Fruit fly (Drosophila melanogaster) whole organism, embryonic: ENCODE measurements around the gene Bhmt.
A peak's percentile ranks its signal among the peaks of the same experiment; 100 is the strongest.

Experiments
- Abd-B ChIP-seq: fragments of 200-800 bp; sonication (Bioruptor generic); optimal IDR thresholded peaks from 2 replicates; lab custom pipeline; 2018; ENCODE audit warnings: missing biosample characterization, mild to moderate bottlenecking, missing genetic modification characterization, moderate library complexity
- Asciz ChIP-seq: fragments of 200-800 bp; sonication (Bioruptor generic); optimal IDR thresholded peaks from 2 replicates; lab custom pipeline; 2017; ENCODE audit warnings: missing biosample characterization, mild to moderate bottlenecking, missing genetic modification characterization, missing genetic modification reagents
- Awh ChIP-seq: fragments of 200-800 bp; sonication (Bioruptor generic); IDR thresholded peaks from 2 replicates; pipeline ENCODE4, ENCODE4 v1.3.6; 2022; ENCODE audit warnings: missing biosample characterization, missing genetic modification characterization
- BtbVII ChIP-seq: fragments of 200-800 bp; sonication (Bioruptor generic); optimal IDR thresholded peaks from 3 replicates; lab custom pipeline; 2017; ENCODE audit warnings: missing biosample characterization, mild to moderate bottlenecking, missing genetic modification characterization
- CG10274 ChIP-seq: fragments of 200-800 bp; sonication (Bioruptor generic); optimal IDR thresholded peaks from 3 replicates; lab custom pipeline; 2017; ENCODE audit warnings: missing biosample characterization, mild to moderate bottlenecking, missing genetic modification characterization
- CG10979 ChIP-seq: fragments of 200-800 bp; sonication (Bioruptor generic); optimal IDR thresholded peaks from 2 replicates; lab custom pipeline; 2018; ENCODE audit warnings: missing biosample characterization, mild to moderate bottlenecking, missing genetic modification characterization, moderate library complexity
- CG11247 ChIP-seq: fragments of 200-800 bp; sonication (Bioruptor generic); IDR thresholded peaks from 2 replicates; pipeline ENCODE4 v1.3.6; 2022; ENCODE audit warnings: missing biosample characterization, missing genetic modification characterization
- CG11696 ChIP-seq: fragments of 200-800 bp; sonication (Bioruptor generic); IDR thresholded peaks from 2 replicates; pipeline ENCODE4 v1.3.6; 2022; ENCODE audit warnings: missing biosample characterization, missing genetic modification characterization
- CG12236 ChIP-seq: fragments of 200-800 bp; sonication (Bioruptor generic); optimal IDR thresholded peaks from 2 replicates; lab custom pipeline; 2016; ENCODE audit warnings: missing biosample characterization, missing genetic modification characterization
- CG14014 ChIP-seq: fragments of 200-800 bp; sonication (Bioruptor generic); IDR thresholded peaks from 2 replicates; pipeline ENCODE4 v1.3.6; 2022; ENCODE audit warnings: missing biosample characterization, missing genetic modification characterization
- CG15269 ChIP-seq: fragments of 200-800 bp; sonication (Bioruptor generic); optimal IDR thresholded peaks from 2 replicates; lab custom pipeline; 2018; ENCODE audit warnings: missing biosample characterization, mild to moderate bottlenecking, missing genetic modification characterization, moderate library complexity
- CG17186 ChIP-seq: fragments of 200-800 bp; sonication (Bioruptor generic); optimal IDR thresholded peaks from 3 replicates; lab custom pipeline; 2017; ENCODE audit warnings: missing biosample characterization, missing genetic modification reagents, missing genetic modification characterization
- CG17385 ChIP-seq: fragments of 200-800 bp; sonication (Bioruptor generic); optimal IDR thresholded peaks from 3 replicates; lab custom pipeline; 2018; ENCODE audit warnings: missing biosample characterization, mild to moderate bottlenecking, missing genetic modification characterization
- CG4424 ChIP-seq: fragments of 200-800 bp; sonication (Bioruptor generic); optimal IDR thresholded peaks from 3 replicates; lab custom pipeline; 2016; ENCODE audit warnings: missing biosample characterization, missing genetic modification characterization
- CG6272 ChIP-seq: fragments of 200-800 bp; sonication (Bioruptor generic); IDR thresholded peaks from 2 replicates; pipeline ENCODE4 v1.3.6; 2022; ENCODE audit warnings: missing biosample characterization, missing genetic modification characterization
- CG6683 ChIP-seq: fragments of 200-800 bp; sonication (Bioruptor generic); optimal IDR thresholded peaks from 2 replicates; lab custom pipeline; 2017; ENCODE audit warnings: missing biosample characterization, mild to moderate bottlenecking, missing genetic modification characterization, missing genetic modification reagents
- CG8359 ChIP-seq: fragments of 200-800 bp; sonication (Bioruptor generic); optimal IDR thresholded peaks from 2 replicates; lab custom pipeline; 2017; ENCODE audit warnings: missing biosample characterization, mild to moderate bottlenecking, missing genetic modification characterization, borderline replicate concordance
- CG9727 ChIP-seq: fragments of 200-800 bp; sonication (Bioruptor generic); optimal IDR thresholded peaks from 3 replicates; lab custom pipeline; 2017; ENCODE audit warnings: missing biosample characterization, mild to moderate bottlenecking, missing genetic modification characterization
- CG9817 ChIP-seq: fragments of 200-800 bp; sonication (Bioruptor generic); optimal IDR thresholded peaks from 2 replicates; lab custom pipeline; 2018; ENCODE audit warnings: missing biosample characterization, mild to moderate bottlenecking, missing genetic modification characterization, moderate library complexity
- CG9932 ChIP-seq: fragments of 200-800 bp; sonication (Bioruptor generic); IDR thresholded peaks from 2 replicates; pipeline ENCODE4 v1.3.6; 2022; ENCODE audit warnings: missing biosample characterization, missing genetic modification characterization
- CoRest ChIP-seq: fragments of 200-800 bp; sonication (Bioruptor generic); optimal IDR thresholded peaks from 3 replicates; lab custom pipeline; 2018; ENCODE audit warnings: missing biosample characterization, mild to moderate bottlenecking, missing genetic modification characterization, moderate library complexity
- D19A ChIP-seq: fragments of 200-800 bp; optimal IDR thresholded peaks from 3 replicates; lab custom pipeline; 2019; ENCODE audit warnings: missing biosample characterization, mild to moderate bottlenecking, missing genetic modification characterization, moderate library complexity
- D19B ChIP-seq: fragments of 200-800 bp; sonication (Bioruptor generic); optimal IDR thresholded peaks from 2 replicates; lab custom pipeline; 2017; ENCODE audit warnings: missing biosample characterization, mild to moderate bottlenecking, missing genetic modification characterization
- Jarid2 ChIP-seq: fragments of 200-800 bp; sonication (Bioruptor generic); optimal IDR thresholded peaks from 3 replicates; lab custom pipeline; 2017; ENCODE audit warnings: mild to moderate bottlenecking, missing biosample characterization, missing genetic modification reagents, missing genetic modification characterization
- MBD-R2 ChIP-seq: fragments of 200-800 bp; sonication (Bioruptor generic); IDR thresholded peaks from 2 replicates; pipeline ENCODE4 v1.3.6; 2022; ENCODE audit warnings: missing biosample characterization, missing genetic modification characterization
- Meics ChIP-seq: fragments of 200-800 bp; sonication (Bioruptor generic); optimal IDR thresholded peaks from 2 replicates; lab custom pipeline; 2017; ENCODE audit warnings: missing biosample characterization, mild to moderate bottlenecking, missing genetic modification characterization
- Myb ChIP-seq: fragments of 200-800 bp; sonication (Bioruptor generic); optimal IDR thresholded peaks from 2 replicates; lab custom pipeline; 2016; ENCODE audit warnings: missing biosample characterization, missing genetic modification characterization
- Nf-YB ChIP-seq: fragments of 200-800 bp; sonication (Bioruptor generic); optimal IDR thresholded peaks from 3 replicates; lab custom pipeline; 2019; ENCODE audit warnings: missing biosample characterization, mild to moderate bottlenecking, missing genetic modification characterization, moderate library complexity
- Poxn ChIP-seq: fragments of 200-800 bp; sonication (Bioruptor generic); IDR thresholded peaks from 2 replicates; pipeline ENCODE4 v1.3.6; 2022; ENCODE audit warnings: missing biosample characterization, missing genetic modification characterization
- Ptx1 ChIP-seq: fragments of 200-800 bp; sonication (Bioruptor generic); IDR thresholded peaks from 2 replicates; pipeline ENCODE4 v1.3.6; 2022; ENCODE audit warnings: missing biosample characterization, missing genetic modification characterization
- Taf1 ChIP-seq: fragments of 200-800 bp; sonication (Bioruptor generic); IDR thresholded peaks from 2 replicates; pipeline ENCODE4 v1.3.6; 2022; ENCODE audit warnings: missing biosample characterization, missing genetic modification characterization
- Trl ChIP-seq, 3 experiments: fragments of >200 bp in 2 of 3; fragments of 200-800 bp in 1 of 3; sonication (Bioruptor generic) in 1 of 3; optimal IDR thresholded peaks; 2 replicates in 1 of 3; 3 replicates in 2 of 3; lab custom pipeline; 2016 to 2017; ENCODE audit warnings: missing biosample characterization in 1 of 3, missing genetic modification characterization in 1 of 3
- bab2 ChIP-seq: fragments of 200-800 bp; sonication (Bioruptor generic); optimal IDR thresholded peaks from 2 replicates; lab custom pipeline; 2016; ENCODE audit warnings: missing biosample characterization, missing genetic modification characterization
- br ChIP-seq: fragments of >200 bp; optimal IDR thresholded peaks from 2 replicates; lab custom pipeline; 2017
- chm ChIP-seq: fragments of 200-800 bp; sonication (Bioruptor generic); IDR thresholded peaks from 2 replicates; pipeline ENCODE4 v1.3.6; 2022; ENCODE audit warnings: missing biosample characterization, missing genetic modification characterization
- dysf ChIP-seq: fragments of 200-800 bp; sonication (Bioruptor generic); IDR thresholded peaks from 3 replicates; pipeline ENCODE4 v1.3.6; 2022; ENCODE audit warnings: missing biosample characterization, missing genetic modification characterization
- esg ChIP-seq: fragments of 200-800 bp; sonication (Bioruptor generic); conservative IDR thresholded peaks from 2 replicates; pipeline ENCODE4 v1.3.6; 2022; ENCODE audit warnings: missing biosample characterization, missing genetic modification characterization
- fd96Cb ChIP-seq: fragments of 200-800 bp; sonication (Bioruptor generic); optimal IDR thresholded peaks from 2 replicates; lab custom pipeline; 2018; ENCODE audit warnings: missing biosample characterization, mild to moderate bottlenecking, missing genetic modification characterization, moderate library complexity
- gcm ChIP-seq: fragments of 200-800 bp; sonication (Bioruptor generic); optimal IDR thresholded peaks from 2 replicates; lab custom pipeline; 2019; ENCODE audit warnings: missing biosample characterization, mild to moderate bottlenecking, missing genetic modification characterization, moderate library complexity
- gcm2 ChIP-seq: fragments of 200-800 bp; sonication (Bioruptor generic); optimal IDR thresholded peaks from 2 replicates; lab custom pipeline; 2016; ENCODE audit warnings: missing biosample characterization, missing genetic modification characterization
- h ChIP-seq: fragments of >200 bp; optimal IDR thresholded peaks from 2 replicates; lab custom pipeline; 2017
- odd ChIP-seq: fragments of 200-800 bp; sonication (Bioruptor generic); optimal IDR thresholded peaks from 2 replicates; lab custom pipeline; 2017; ENCODE audit warnings: missing biosample characterization, mild to moderate bottlenecking, missing genetic modification characterization
- onecut ChIP-seq: fragments of 200-800 bp; sonication (Bioruptor generic); IDR thresholded peaks from 2 replicates; pipeline ENCODE4 v1.3.6; 2022; ENCODE audit warnings: missing biosample characterization, missing genetic modification characterization
- peb ChIP-seq: fragments of 200-800 bp; sonication (Bioruptor generic); IDR thresholded peaks from 2 replicates; pipeline ENCODE4 v1.3.6; 2022; ENCODE audit warnings: missing biosample characterization, missing genetic modification characterization
- pzg ChIP-seq: fragments of 200-800 bp; sonication (Bioruptor generic); optimal IDR thresholded peaks from 3 replicates; lab custom pipeline; 2018; ENCODE audit warnings: missing biosample characterization, mild to moderate bottlenecking, missing genetic modification characterization, moderate library complexity
- ranshi ChIP-seq: fragments of 200-800 bp; sonication (Bioruptor generic); IDR thresholded peaks from 2 replicates; pipeline ENCODE4 v1.3.6; 2022; ENCODE audit warnings: missing biosample characterization, missing genetic modification characterization
- sr ChIP-seq: fragments of 200-800 bp; sonication (Bioruptor generic); IDR thresholded peaks from 3 replicates; pipeline ENCODE4 v1.3.6; 2022; ENCODE audit warnings: missing biosample characterization, missing genetic modification characterization
- toy ChIP-seq: fragments of 200-800 bp; sonication (Bioruptor generic); IDR thresholded peaks from 2 replicates; pipeline ENCODE4 v1.3.6; 2022; ENCODE audit warnings: missing biosample characterization, missing genetic modification characterization
- vvl ChIP-seq: fragments of 200-800 bp; sonication (Bioruptor generic); IDR thresholded peaks from 2 replicates; pipeline ENCODE4 v1.3.6; 2022; ENCODE audit warnings: missing biosample characterization, missing genetic modification characterization
- z ChIP-seq: fragments of 200-800 bp; sonication (Bioruptor generic); IDR thresholded peaks from 3 replicates; pipeline ENCODE4 v1.3.6; 2022; ENCODE audit warnings: missing biosample characterization, missing genetic modification characterization

The Bhmt gene

dm6 chr2L:18953512-18954254 is 3.4 kb downstream of the Bhmt start (continued):
- TF ChIP-seq CG9727 (GFP tag; lab: Kevin White, UChicago) (peak; percentile 51), CG9932 (GFP tag; lab: Robert Waterston, UW) (peak; percentile 41; the same call in 1 of the 2 replicates), Awh (GFP tag; lab: Robert Waterston, UW) (no peak), CG10979 (peak; percentile 27), gcm (GFP tag; lab: Kevin White, UChicago) (no peak), D19B (peak; percentile 22), Abd-B (GFP tag; lab: Kevin White, UChicago) (no peak), bab2 (GFP tag; lab: Kevin White, UChicago) (no peak), chm (GFP tag; lab: Robert Waterston, UW) (no peak), Jarid2 (no peak), z (GFP tag; lab: Robert Waterston, UW) (no peak), CG11696 (0 out of 2 replicates have a peak, but pooled peaks have one; percentile 8), CG6683 (GFP tag; lab: Kevin White, UChicago) (no peak), Poxn (GFP tag; lab: Robert Waterston, UW) (no peak), Taf1 (GFP tag; lab: Robert Waterston, UW) (no peak), gcm2 (no peak), fd96Cb (tag; lab: Kevin White, UChicago) (peak; percentile 18), Myb (GFP tag; lab: Kevin White, UChicago) (no peak), vvl (GFP tag; lab: Robert Waterston, UW) (no peak), onecut (GFP tag; lab: Robert Waterston, UW) (no peak), CG11247 (GFP tag; lab: Robert Waterston, UW) (no peak), CG12236 (GFP tag; lab: Kevin White, UChicago) (no peak), CG6272 (GFP tag; lab: Robert Waterston, UW) (no peak), h (no peak), CoRest (tag; lab: Kevin White, UChicago) (peak; percentile 43), CG8359 (GFP tag; lab: Kevin White, UChicago) (no peak), CG17186 (GFP tag; lab: Kevin White, UChicago) (no peak), CG14014 (GFP tag; lab: Robert Waterston, UW) (peak; percentile 39; the same call in 1 of the 2 replicates), ranshi (GFP tag; lab: Robert Waterston, UW) (0 out of 2 replicates have a peak, but pooled peaks have one; percentile 25), CG17385 (peak; percentile 10), peb (GFP tag; lab: Robert Waterston, UW) (no peak), br (lab: Kevin White, UChicago) (no peak), D19A (tag; lab: Kevin White, UChicago) (peak; percentile 94), CG10274 (GFP tag; lab: Kevin White, UChicago) (no peak), sr (GFP tag; lab: Robert Waterston, UW) (no peak), Meics (GFP tag; lab: Kevin White, UChicago) (peak; percentile 73), MBD-R2 (GFP tag; lab: Robert Waterston, UW) (0 out of 2 replicates have a peak, but pooled peaks have one; percentile 6), CG9817 (tag; lab: Kevin White, UChicago) (peak; percentile 34), dysf (GFP tag; lab: Robert Waterston, UW) (peak; percentile 59; the same call in 1 of the 3 replicates), esg (GFP tag; lab: Robert Waterston, UW) (no peak), pzg (GFP tag; lab: Kevin White, UChicago) (no peak), Nf-YB (peak; percentile 28), Ptx1 (GFP tag; lab: Robert Waterston, UW) (0 out of 2 replicates have a peak, but pooled peaks have one; percentile 13), CG4424 (GFP tag; lab: Kevin White, UChicago) (no peak), toy (GFP tag; lab: Robert Waterston, UW) (no peak), CG15269 (tag; lab: Kevin White, UChicago) (peak; percentile 47), Trl (optimal IDR thresholded peaks at IDR 0.05; lab: Kevin White, UChicago) (no peak), Trl (GFP tag; optimal IDR thresholded peaks at IDR 0.05; lab: Kevin White, UChicago) (no peak), BtbVII (GFP tag; lab: Kevin White, UChicago) (peak; percentile 8), Asciz (GFP tag; lab: Kevin White, UChicago) (no peak), odd (peak; percentile 25)
